Fruit fly (Drosophila melanogaster) whole organism, adult: ENCODE results near the gene Mettl14.

Source experiments
- CG11617 ChIP-seq: fragments of 200-800 bp; sonication (Bioruptor generic); optimal IDR thresholded peaks from 2 replicates; lab custom pipeline; 2017; ENCODE audit warnings: mild to moderate bottlenecking, missing biosample characterization, missing genetic modification reagents, missing genetic modification characterization
- CG12768 ChIP-seq: fragments of 200-800 bp; sonication (Bioruptor generic); optimal IDR thresholded peaks from 2 replicates; lab custom pipeline; 2017; ENCODE audit warnings: missing biosample characterization, missing genetic modification characterization, mild to moderate bottlenecking, moderate library complexity, missing genetic modification reagents
- CG14711 ChIP-seq: fragments of 200-800 bp; sonication (Bioruptor generic); optimal IDR thresholded peaks from 2 replicates; lab custom pipeline; 2018; ENCODE audit warnings: missing biosample characterization, mild to moderate bottlenecking, missing genetic modification characterization, moderate library complexity
- CG1620 ChIP-seq: fragments of 200-800 bp; sonication (Bioruptor generic); optimal IDR thresholded peaks from 2 replicates; lab custom pipeline; 2016; ENCODE audit warnings: missing biosample characterization, missing genetic modification characterization
- Clk ChIP-seq: fragments of 200-800 bp; sonication (Bioruptor generic); optimal IDR thresholded peaks from 2 replicates; lab custom pipeline; 2017; ENCODE audit warnings: missing biosample characterization, missing genetic modification characterization
- Crg-1 ChIP-seq: fragments of 200-800 bp; sonication (Bioruptor generic); optimal IDR thresholded peaks from 2 replicates; lab custom pipeline; 2016; ENCODE audit warnings: missing biosample characterization, missing genetic modification characterization
- Mnt ChIP-seq: fragments of 200-800 bp; sonication (Bioruptor generic); optimal IDR thresholded peaks from 2 replicates; lab custom pipeline; 2016; ENCODE audit warnings: missing biosample characterization, mild to moderate bottlenecking, missing genetic modification characterization
- bab1 ChIP-seq: fragments of 200-800 bp; sonication (Bioruptor generic); optimal IDR thresholded peaks from 3 replicates; lab custom pipeline; 2019; ENCODE audit warnings: missing biosample characterization, mild to moderate bottlenecking, missing genetic modification characterization, moderate library complexity
- cic ChIP-seq: fragments of 200-800 bp; sonication (Bioruptor generic); optimal IDR thresholded peaks from 2 replicates; lab custom pipeline; 2017; ENCODE audit warnings: missing biosample characterization, mild to moderate bottlenecking, missing genetic modification characterization, moderate library complexity
- cnc ChIP-seq, 2 experiments: fragments of >200 bp; optimal IDR thresholded peaks; 2 replicates each; lab custom pipeline; 2017
- kay ChIP-seq: fragments of 200-800 bp; sonication (Bioruptor generic); peaks from one replicate; lab custom pipeline; 2016; ENCODE audit warnings: missing biosample characterization, missing genetic modification characterization, borderline replicate concordance
- pad ChIP-seq: fragments of 200-800 bp; sonication (Bioruptor generic); optimal IDR thresholded peaks from 3 replicates; lab custom pipeline; 2017; ENCODE audit warnings: missing biosample characterization, missing genetic modification characterization, mild to moderate bottlenecking, moderate library complexity, missing genetic modification reagents
- tj ChIP-seq: fragments of 200-800 bp; sonication (Bioruptor generic); optimal IDR thresholded peaks from 3 replicates; lab custom pipeline; 2017; ENCODE audit warnings: missing biosample characterization, mild to moderate bottlenecking, missing genetic modification characterization, moderate library complexity

dm6 chr2L:8296395-8296794 lies 11.8 kb upstream of the Mettl14 start:
- no peak for TF ChIP-seq Mnt (GFP tag; lab: Kevin White, UChicago)
- TF ChIP-seq tj (GFP tag; lab: Kevin White, UChicago) = no peak
- no peak for TF ChIP-seq bab1
- TF ChIP-seq cic (GFP tag; lab: Kevin White, UChicago) = no peak
- no peak for TF ChIP-seq cnc (optimal IDR thresholded peaks at IDR 0.05; lab: Kevin White, UChicago)
- no peak for TF ChIP-seq CG1620 (GFP tag; lab: Kevin White, UChicago)
- no peak for TF ChIP-seq Crg-1 (GFP tag; lab: Kevin White, UChicago)
- TF ChIP-seq CG11617 (GFP tag; lab: Kevin White, UChicago) = no peak
- TF ChIP-seq CG12768 = no peak
- TF ChIP-seq pad (GFP tag; lab: Kevin White, UChicago) = no peak
- no peak for TF ChIP-seq kay
- TF ChIP-seq CG14711 (tag; lab: Kevin White, UChicago) = no peak
- no peak for TF ChIP-seq Clk
